Fruit fly (Drosophila melanogaster) Kc167 (cell line): ENCODE measurements around the gene CG13671.

Experiments used
- Myc ChIP-seq: fragments of >200 bp; optimal IDR thresholded peaks from 2 replicates; lab custom pipeline; 2017; ENCODE audit warnings: missing external identifiers
- Sin3A ChIP-seq: fragments of >200 bp; optimal IDR thresholded peaks from 2 replicates; lab custom pipeline; 2018; ENCODE audit warnings: missing external identifiers
- h ChIP-seq: fragments of >200 bp; optimal IDR thresholded peaks from 3 replicates; lab custom pipeline; 2018; ENCODE audit warnings: missing external identifiers
- insv ChIP-seq: fragments of >200 bp; optimal IDR thresholded peaks from 3 replicates; lab custom pipeline; 2018; ENCODE audit warnings: missing external identifiers
- psq ChIP-seq: fragments of >200 bp; optimal IDR thresholded peaks from 2 replicates; lab custom pipeline; 2017; ENCODE audit warnings: missing external identifiers
- ttk ChIP-seq: sonication (Bioruptor generic); optimal IDR thresholded peaks from 2 replicates; lab custom pipeline; 2017; ENCODE audit warnings: missing external identifiers

CG13671 gene

DNA sequence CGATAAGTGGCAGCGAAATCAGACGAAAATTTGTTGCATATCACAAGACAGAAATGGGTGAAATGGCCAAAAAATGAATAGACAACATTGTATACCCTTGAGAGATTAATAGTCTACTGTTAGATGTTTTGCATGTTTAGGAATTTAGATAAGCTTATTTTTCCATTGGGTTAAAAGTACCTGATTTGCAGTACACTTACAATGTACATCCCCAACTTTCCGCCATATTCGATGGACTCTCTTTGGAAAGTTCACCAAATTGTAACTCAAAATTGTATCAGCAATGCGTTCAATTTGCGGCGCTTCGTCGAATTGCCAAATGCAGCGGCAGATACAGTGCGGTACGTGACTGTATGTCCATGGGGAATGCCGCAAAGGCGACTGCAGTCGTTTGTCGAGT, 34.5 kb downstream of the CG13671 start:
- TF ChIP-seq h (lab: Kevin White, UChicago) = no peak
- no peak for TF ChIP-seq insv

DNA sequence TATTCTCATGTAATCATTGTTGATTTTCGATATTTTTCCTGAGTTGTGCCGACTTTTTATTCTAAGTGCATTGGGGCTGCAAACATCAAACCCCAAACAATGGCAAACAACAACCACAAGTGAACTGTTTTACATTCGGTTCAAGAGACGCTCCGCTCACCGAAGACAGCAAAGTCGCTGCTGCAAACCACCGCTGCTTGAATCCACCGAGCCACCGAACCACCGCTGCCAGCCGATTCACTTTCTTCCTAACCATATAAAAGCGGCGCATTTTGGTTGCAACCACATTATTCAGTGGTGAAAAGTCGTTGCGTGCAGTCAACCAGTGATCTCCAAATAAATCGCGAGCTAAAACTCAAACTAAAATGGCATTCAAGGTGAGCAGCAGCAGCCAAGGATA, 36.5 kb downstream of the CG13671 start, which contains the start of gene Cpr66Cb:
TSS of gene Cpr66Cb (plus strand) at position 301 of the 400 bp plus-strand sequence.
- TF ChIP-seq h (lab: Kevin White, UChicago) (no peak), ttk (no peak), Sin3A (lab: Kevin White, UChicago) (no peak), insv (no peak), psq (no peak), Myc (lab: Kevin White, UChicago) (no peak)

DNA sequence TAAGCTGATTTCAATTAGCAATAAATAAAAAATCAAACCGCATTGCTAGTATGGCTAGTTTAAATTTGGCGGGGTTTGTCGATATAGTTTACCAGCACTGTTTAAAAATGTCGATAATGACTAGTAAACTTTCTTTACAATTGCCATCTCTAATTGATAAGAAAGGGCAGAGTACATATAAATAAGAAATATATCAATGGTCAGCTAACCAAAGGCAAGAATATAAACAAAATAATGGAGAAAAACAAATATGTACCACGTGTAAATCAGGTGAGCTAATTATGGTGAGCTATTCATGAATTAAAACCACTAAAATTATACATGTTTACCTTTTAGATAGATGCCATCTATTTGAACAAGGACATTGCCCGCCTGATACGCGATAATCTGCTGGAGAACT, 39.1 kb downstream of the CG13671 start, which contains the start of gene Pex2:
TSS of gene Pex2 (plus strand) at position 131 of the 400 bp plus-strand sequence.
- no peak for TF ChIP-seq h (lab: Kevin White, UChicago)
- no peak for TF ChIP-seq psq
- no peak for TF ChIP-seq Myc (lab: Kevin White, UChicago)
- TF ChIP-seq ttk = no peak
- no peak for TF ChIP-seq Sin3A (lab: Kevin White, UChicago)
- no peak for TF ChIP-seq insv

DNA sequence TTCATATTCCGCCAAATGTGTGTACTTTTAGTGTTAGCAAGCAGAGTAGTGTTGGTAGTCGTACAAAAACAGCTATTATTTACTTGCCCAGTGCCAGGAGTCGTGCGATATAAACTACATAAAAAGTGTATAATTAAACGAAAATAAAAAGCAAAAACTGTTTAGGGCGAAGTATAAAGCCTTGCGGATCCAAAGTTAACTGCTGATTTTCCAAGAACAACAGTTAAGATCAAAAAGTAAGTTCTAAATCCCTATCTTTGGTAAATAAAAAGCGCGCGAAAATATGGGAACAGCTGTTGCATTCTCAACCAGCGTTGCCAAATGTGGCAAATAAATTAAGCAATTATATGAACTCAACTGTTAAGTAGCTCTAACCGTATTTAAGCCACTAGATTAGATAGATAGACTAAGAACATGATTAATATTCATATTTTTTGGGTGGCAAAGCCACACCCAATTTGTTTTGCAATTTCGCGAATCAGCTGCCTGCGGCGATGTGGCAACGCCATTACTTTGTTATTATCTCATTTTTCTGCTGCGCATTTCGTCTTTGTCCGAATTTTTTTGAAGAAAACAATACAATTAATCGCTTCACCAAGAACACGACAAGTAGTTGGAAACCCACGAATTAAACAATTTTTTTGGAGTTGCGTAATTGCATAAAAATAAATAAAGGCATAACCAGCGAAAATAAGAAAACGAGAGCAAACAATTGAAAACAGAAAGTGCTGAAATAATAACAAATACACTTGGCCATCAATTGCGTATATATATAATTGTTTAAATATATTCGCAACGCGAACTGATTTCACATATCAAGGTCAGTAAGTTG, 40.6 kb downstream of the CG13671 start, which contains the start of the genes Prim1 and CG7083:
TSS of gene Prim1 (plus strand) at position 51 of the 832 bp plus-strand sequence.
TSS of gene CG7083 (plus strand) at position 522 of the 832 bp plus-strand sequence.
- no peak for TF ChIP-seq ttk
- TF ChIP-seq Myc (lab: Kevin White, UChicago) = no peak
- TF ChIP-seq Sin3A (lab: Kevin White, UChicago) = no peak
- no peak for TF ChIP-seq h (lab: Kevin White, UChicago)
- no peak for TF ChIP-seq insv
- no peak for TF ChIP-seq psq

DNA sequence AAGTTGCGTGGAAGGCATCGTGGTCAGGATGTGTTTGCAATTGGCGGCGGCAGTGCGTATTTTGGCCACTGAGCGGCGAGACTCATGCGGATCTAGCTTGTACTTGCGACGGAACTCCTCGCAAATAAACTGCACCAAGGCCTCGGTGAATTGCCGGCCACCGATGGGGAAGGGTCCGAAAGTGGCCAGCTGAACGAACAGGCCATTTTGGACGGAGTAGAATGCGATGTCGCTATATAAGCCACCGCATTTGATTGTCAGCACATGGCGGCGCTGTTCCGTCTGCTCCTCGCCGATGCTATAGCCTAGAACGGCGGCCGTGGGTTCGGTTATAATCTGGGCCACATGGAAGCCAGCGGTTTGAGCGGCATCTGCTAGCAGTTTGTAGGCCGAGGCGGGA, 45.3 kb downstream of the CG13671 start:
- TF ChIP-seq h (lab: Kevin White, UChicago) = no peak
- no peak for TF ChIP-seq psq
- peak; percentile 95 for TF ChIP-seq ttk
- no peak for TF ChIP-seq insv

DNA sequence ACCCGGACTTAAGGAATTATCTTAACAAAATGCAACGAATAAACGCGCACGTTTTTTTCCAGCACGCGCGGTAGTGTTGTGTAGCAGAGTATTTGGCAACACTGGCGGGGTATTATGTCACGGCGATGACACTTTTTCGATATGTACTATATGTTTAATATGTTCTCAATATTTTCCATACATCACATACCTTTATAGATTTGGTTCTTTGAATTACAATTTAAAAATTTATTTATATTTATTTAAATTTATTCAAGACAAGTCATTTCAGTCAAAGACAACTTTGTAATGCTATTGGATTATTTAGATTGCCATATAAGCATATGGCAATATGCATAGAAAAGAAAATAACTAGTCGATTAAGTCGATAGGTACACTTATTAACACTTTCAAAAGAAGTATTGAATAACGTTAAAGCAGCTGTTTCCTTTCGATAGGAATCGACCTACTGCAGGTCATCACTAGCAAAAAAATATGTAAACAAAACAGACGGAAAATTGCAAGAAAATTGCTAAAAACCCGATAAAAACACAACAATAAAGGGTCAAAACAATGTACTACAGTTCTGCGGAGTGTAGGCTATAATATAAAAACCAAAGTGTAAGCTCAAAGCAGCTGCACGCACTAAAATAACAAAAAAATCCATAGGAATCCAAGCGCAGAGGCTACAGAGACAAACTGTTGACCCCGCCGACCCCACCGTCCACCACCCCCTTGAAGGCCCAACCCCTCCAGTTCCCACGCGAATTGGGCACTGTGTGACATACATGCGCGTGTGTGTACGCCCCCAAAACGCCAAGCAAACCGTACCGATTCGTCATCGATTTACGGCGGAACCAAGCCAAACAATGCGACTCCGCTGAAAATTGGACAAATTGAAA, 46.5 kb downstream of the CG13671 start, which contains the start of the genes CG7182 and GAPcenA:
TSS of gene CG7182 (minus strand) at position 283 of the 881 bp plus-strand sequence.
TSS of gene GAPcenA (plus strand) at position 462 of the 881 bp plus-strand sequence.
- TF ChIP-seq Sin3A (lab: Kevin White, UChicago) (no peak), insv (no peak), h (lab: Kevin White, UChicago) (no peak), ttk (no peak), psq (no peak), Myc (lab: Kevin White, UChicago) (no peak)

DNA sequence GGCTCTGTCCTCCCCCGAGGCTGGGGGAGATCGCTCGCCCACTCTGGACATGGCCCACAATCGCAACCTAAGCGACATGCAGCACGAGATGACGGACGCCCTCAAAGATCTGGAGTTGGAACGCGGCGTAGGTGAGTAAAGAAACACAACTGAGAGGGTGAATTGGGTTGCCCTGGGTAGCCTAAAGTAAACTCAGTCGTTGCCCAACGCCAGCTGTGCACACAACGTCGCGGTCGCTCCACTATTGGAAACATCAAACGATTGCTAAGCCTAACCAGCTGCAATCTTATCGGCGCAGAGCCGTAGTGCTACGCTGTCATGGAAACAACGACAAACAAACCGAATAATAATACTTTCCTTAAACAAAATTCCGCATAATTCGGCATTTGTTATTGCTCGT, 47.5 kb downstream of the CG13671 start:
- TF ChIP-seq psq (no peak), h (lab: Kevin White, UChicago) (no peak), insv (no peak), Myc (lab: Kevin White, UChicago) (no peak), ttk (no peak), Sin3A (lab: Kevin White, UChicago) (no peak)
